Worm (Caenorhabditis elegans) whole organism, mixed stage, embryonic: ENCODE results near the gene F40F4.7.

Experiments
- bed-3 ChIP-seq: fragments of 200-800 bp; sonication (Bioruptor generic); optimal IDR thresholded peaks from 3 replicates; lab custom pipeline; 2018; ENCODE audit warnings: mild to moderate bottlenecking, missing genetic modification characterization, moderate library complexity, missing compliant biosample characterization
- ceh-83 ChIP-seq: fragments of 200-800 bp; sonication (Bioruptor generic); optimal IDR thresholded peaks from 2 replicates; lab custom pipeline; 2018; ENCODE audit warnings: mild to moderate bottlenecking, missing genetic modification characterization, missing compliant biosample characterization
- drap-1 ChIP-seq: fragments of 200-800 bp; sonication (Bioruptor generic); optimal IDR thresholded peaks from 3 replicates; lab custom pipeline; 2018; ENCODE audit warnings: mild to moderate bottlenecking, missing genetic modification characterization, missing compliant biosample characterization
- elt-3 ChIP-seq: fragments of 150-350 bp; optimal IDR thresholded peaks from 2 replicates; lab custom pipeline; 2014; ENCODE audit warnings: missing biosample characterization, missing genetic modification characterization
- flh-1 ChIP-seq: fragments of 200-800 bp; sonication (Bioruptor generic); optimal IDR thresholded peaks from 2 replicates; lab custom pipeline; 2018; ENCODE audit warnings: mild to moderate bottlenecking, missing genetic modification characterization, moderate library complexity, missing compliant biosample characterization
- nhr-12 ChIP-seq: fragments of 150-350 bp; optimal IDR thresholded peaks from 2 replicates; lab custom pipeline; 2014; ENCODE audit warnings: missing biosample characterization, missing genetic modification characterization
- nhr-2 ChIP-seq: fragments of 150-350 bp; optimal IDR thresholded peaks from 2 replicates; lab custom pipeline; 2014; ENCODE audit warnings: missing biosample characterization, missing genetic modification characterization
- nhr-237 ChIP-seq: fragments of 150-350 bp; optimal IDR thresholded peaks from 2 replicates; lab custom pipeline; 2014; ENCODE audit warnings: missing biosample characterization, missing genetic modification characterization
- unc-62 ChIP-seq: fragments of 150-350 bp; optimal IDR thresholded peaks from 2 replicates; lab custom pipeline; 2014; ENCODE audit warnings: missing biosample characterization, missing genetic modification reagents, missing genetic modification characterization
- ztf-11 ChIP-seq: fragments of 150-350 bp; optimal IDR thresholded peaks from 2 replicates; lab custom pipeline; 2014; ENCODE audit warnings: missing biosample characterization, missing genetic modification characterization

DNA sequence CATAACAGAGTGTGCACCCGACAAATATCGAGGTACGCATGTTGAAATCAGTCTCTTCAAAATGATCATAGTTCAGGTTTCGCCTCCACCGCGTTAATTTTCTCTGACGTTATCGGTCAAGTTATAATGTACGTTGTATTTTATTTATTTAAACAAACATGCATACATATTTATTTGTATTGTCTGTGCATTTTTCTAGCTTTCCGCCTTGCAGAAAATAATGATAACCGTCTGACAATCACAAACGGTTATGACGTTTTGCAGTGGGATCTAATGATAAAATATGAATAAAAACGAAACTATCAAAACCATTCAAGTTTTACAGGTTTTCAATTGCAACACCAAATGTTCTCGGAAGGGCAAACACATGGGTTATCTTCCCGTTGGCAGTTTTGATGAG lies 37.5 kb upstream of the F40F4.7 start:
- TF ChIP-seq drap-1 (no peak), unc-62 (GFP tag; lab: Kevin White, UChicago) (no peak), elt-3 (tag; lab: Kevin White, UChicago) (no peak), ceh-83 (GFP tag; lab: Kevin White, UChicago) (no peak), bed-3 (GFP tag; lab: Kevin White, UChicago) (no peak), nhr-12 (tag; lab: Kevin White, UChicago) (no peak), flh-1 (no peak), nhr-2 (no peak), ztf-11 (tag; lab: Kevin White, UChicago) (no peak), nhr-237 (tag; lab: Kevin White, UChicago) (no peak)
